Fruit fly (Drosophila melanogaster): Measurements from ENCODE around the gene PolG1.

The PolG1 gene

dm6 chr2L:13876698-13877097 is 49.1 kb upstream of the PolG1 start (continued):
- TF ChIP-seq eyg (GFP tag; optimal IDR thresholded peaks at IDR 0.05) (no peak), Nf-YA (GFP tag; IDR thresholded peaks at IDR 0.05) (no peak), CG6689 (GFP tag; IDR thresholded peaks at IDR 0.05) (no peak), Adf1 (GFP tag; IDR thresholded peaks at IDR 0.05) (no peak), Ets65A (GFP tag) (no peak), trh (GFP tag; optimal IDR thresholded peaks at IDR 0.05) (no peak), tio (GFP tag; optimal IDR thresholded peaks at IDR 0.05) (peak; percentile 29), grau (tag; optimal IDR thresholded peaks at IDR 0.05) (peak; percentile 50), zen (tag; optimal IDR thresholded peaks at IDR 0.05) (no peak), HLH3B (GFP tag; IDR thresholded peaks at IDR 0.05) (no peak), CG12219 (GFP tag; optimal IDR thresholded peaks at IDR 0.05) (peak; percentile 11), prd (optimal IDR thresholded peaks at IDR 0.05) (no peak), prd (GFP tag; IDR thresholded peaks at IDR 0.05) (no peak; the same call in 2 of the 3 replicates), CHES-1-like (GFP tag; optimal IDR thresholded peaks at IDR 0.05) (no peak), CG11560 (tag; IDR thresholded peaks at IDR 0.05) (no peak), Chrac-16 (GFP tag; optimal IDR thresholded peaks at IDR 0.05) (peak; percentile 8), dati (GFP tag; IDR thresholded peaks at IDR 0.05) (no peak), gcm2 (GFP tag; optimal IDR thresholded peaks at IDR 0.05) (no peak), CG16863 (GFP tag; optimal IDR thresholded peaks at IDR 0.05) (no peak), az2 (GFP tag; optimal IDR thresholded peaks at IDR 0.05) (peak; percentile 48), run (tag; optimal IDR thresholded peaks at IDR 0.05) (no peak), Vsx1 (GFP tag; optimal IDR thresholded peaks at IDR 0.05) (no peak), CG34376 (GFP tag; optimal IDR thresholded peaks at IDR 0.05) (no peak), CG17385 (GFP tag; optimal IDR thresholded peaks at IDR 0.05) (peak; percentile 12), CG14710 (tag; optimal IDR thresholded peaks at IDR 0.05) (peak; percentile 60), Ptx1 (GFP tag; IDR thresholded peaks at IDR 0.05) (0 out of 2 replicates have a peak, but pooled peaks have one; percentile 11), Spps (tag; optimal IDR thresholded peaks at IDR 0.05) (no peak), CG13624 (GFP tag; optimal IDR thresholded peaks at IDR 0.05) (no peak), ATbp (GFP tag; optimal IDR thresholded peaks at IDR 0.05) (peak; percentile 42), CG10543 (GFP tag; optimal IDR thresholded peaks at IDR 0.05) (no peak), Rfx (GFP tag; IDR thresholded peaks at IDR 0.05) (no peak)

dm6 chr2L:13873147-13873546 is 45.6 kb upstream of the PolG1 start:
- TF ChIP-seq so (GFP tag; IDR thresholded peaks at IDR 0.05) (0 out of 3 replicates have a peak, but pooled peaks have one; percentile 31), sd (tag; optimal IDR thresholded peaks at IDR 0.05) (peak; percentile 51), CG2116 (GFP tag; optimal IDR thresholded peaks at IDR 0.05) (no peak), abd-A (tag; optimal IDR thresholded peaks at IDR 0.05) (peak; percentile 18), crol (GFP tag; IDR thresholded peaks at IDR 0.05) (peak; percentile 50; the same call in 1 of the 2 replicates)

dm6 chr2L:13869400-13869799 is 41.8 kb upstream of the PolG1 start:
- TF ChIP-seq Poxn (GFP tag; IDR thresholded peaks at IDR 0.05), result no peak
- no peak for TF ChIP-seq CG30403 (GFP tag; optimal IDR thresholded peaks at IDR 0.05)
- peak; percentile 50 for TF ChIP-seq cad (GFP tag; optimal IDR thresholded peaks at IDR 0.05)
- TF ChIP-seq grn (GFP tag; optimal IDR thresholded peaks at IDR 0.05), result no peak
- no peak for TF ChIP-seq CG1647 (GFP tag; optimal IDR thresholded peaks at IDR 0.05)
- no peak for TF ChIP-seq CG18599 (GFP tag; optimal IDR thresholded peaks at IDR 0.05)
- TF ChIP-seq HLH4C (GFP tag; IDR thresholded peaks at IDR 0.05; ENCODE audit: partially characterized antibody), result no peak
- no peak for TF ChIP-seq esg (GFP tag; conservative IDR thresholded peaks at IDR 0.05)
- TF ChIP-seq CG8089 (GFP tag; optimal IDR thresholded peaks at IDR 0.05), result no peak
- no peak for TF ChIP-seq Scr (GFP tag; IDR thresholded peaks at IDR 0.05; ENCODE audit: partially characterized antibody)
- no peak for TF ChIP-seq Lhr (GFP tag; optimal IDR thresholded peaks at IDR 0.05)
- peak; percentile 79 for TF ChIP-seq nerfin-1 (tag; optimal IDR thresholded peaks at IDR 0.05)
- TF ChIP-seq Med (GFP tag), result no peak
- TF ChIP-seq gsb-n (tag; optimal IDR thresholded peaks at IDR 0.05), result peak; percentile 73
- TF ChIP-seq twi (tag; optimal IDR thresholded peaks at IDR 0.05), result peak; percentile 0
- no peak for TF ChIP-seq unc-4 (GFP tag; IDR thresholded peaks at IDR 0.05; ENCODE audit: partially characterized antibody)
- no peak for TF ChIP-seq vfl (GFP tag; optimal IDR thresholded peaks at IDR 0.05)

Measured in whole organism, embryonic.